Fruit fly (Drosophila melanogaster) whole organism, prepupa: ENCODE measurements around the gene CG1674.

ENCODE experiments used
- Blimp-1 ChIP-seq: fragments of 200-800 bp; sonication (Bioruptor generic); optimal IDR thresholded peaks from 3 replicates; lab custom pipeline; 2017; ENCODE audit warnings: missing biosample characterization, missing genetic modification characterization, mild to moderate bottlenecking, moderate library complexity, missing genetic modification reagents
- CG6808 ChIP-seq: fragments of 200-800 bp; sonication (Bioruptor generic); optimal IDR thresholded peaks from 3 replicates; lab custom pipeline; 2017; ENCODE audit warnings: missing biosample characterization, missing genetic modification characterization, mild to moderate bottlenecking, moderate library complexity, missing genetic modification reagents
- Eip75B ChIP-seq: fragments of 200-800 bp; sonication (Bioruptor generic); optimal IDR thresholded peaks from 3 replicates; lab custom pipeline; 2016; ENCODE audit warnings: missing biosample characterization, missing genetic modification characterization

- TF ChIP-seq CG6808 (GFP tag; lab: Kevin White, UChicago): no peak
- no peak for TF ChIP-seq Blimp-1 (GFP tag; lab: Kevin White, UChicago)
- TF ChIP-seq Eip75B (GFP tag; lab: Kevin White, UChicago): no peak
Measured at dm6 chr4:226751-227150, 3.8 kb upstream of the CG1674 start.
